Worm (Caenorhabditis elegans) whole organism, young adult: ENCODE measurements around the gene ZK616.5.

Source experiments
- F10E7.11 ChIP-seq: sonication (generic microtip); optimal IDR thresholded peaks from 2 replicates; lab custom pipeline; 2017; ENCODE audit warnings: mild to moderate bottlenecking, missing genetic modification characterization, moderate library complexity, missing compliant biosample characterization
- T26A5.8 ChIP-seq: sonication (generic microtip); optimal IDR thresholded peaks from 2 replicates; lab custom pipeline; 2016; ENCODE audit warnings: missing genetic modification characterization, missing compliant biosample characterization
- cebp-1 ChIP-seq, 2 experiments: fragments of 200-800 bp in 1 of 2; sonication (Bioruptor generic) in 1 of 2; sonication (generic microtip) in 1 of 2; IDR thresholded peaks in 1 of 2; optimal IDR thresholded peaks in 1 of 2; 2 replicates each; pipeline versions ENCODE4 v1.3.6 to Lab custom; 2017 to 2022; ENCODE audit warnings: missing compliant biosample characterization in 2 of 2, missing genetic modification characterization in 2 of 2, mild to moderate bottlenecking in 1 of 2, missing genetic modification reagents in 1 of 2, moderate library complexity in 1 of 2
- ekl-4 ChIP-seq: fragments of 200-800 bp; sonication (Bioruptor generic); IDR thresholded peaks from 2 replicates; pipeline ENCODE4 v1.3.6; 2022; ENCODE audit warnings: missing genetic modification reagents, missing genetic modification characterization, missing compliant biosample characterization
- fkh-3 ChIP-seq: sonication (generic microtip); optimal IDR thresholded peaks from 2 replicates; lab custom pipeline; 2016; ENCODE audit warnings: mild to moderate bottlenecking, missing genetic modification characterization, missing compliant biosample characterization
- lag-1 ChIP-seq: fragments of 200-800 bp; sonication (Bioruptor generic); IDR thresholded peaks from 2 replicates; pipeline ENCODE4 v1.3.6; 2022; ENCODE audit warnings: missing genetic modification reagents, missing genetic modification characterization, missing compliant biosample characterization
- nfya-2 ChIP-seq: fragments of 200-800 bp; sonication (Bioruptor generic); IDR thresholded peaks from 2 replicates; pipeline ENCODE4 v1.3.6; 2022; ENCODE audit warnings: missing genetic modification reagents, missing genetic modification characterization, missing compliant biosample characterization
- pha-4 ChIP-seq: fragments of 150-350 bp; sonication (generic microtip); optimal IDR thresholded peaks from 2 replicates; lab custom pipeline; 2014; ENCODE audit warnings: missing biosample characterization, missing genetic modification reagents, missing genetic modification characterization
- tbp1 ChIP-seq: fragments of 200-800 bp; sonication (Bioruptor generic); optimal IDR thresholded peaks from 2 replicates; lab custom pipeline; 2018; ENCODE audit warnings: mild to moderate bottlenecking, missing genetic modification characterization, missing compliant biosample characterization

- TF ChIP-seq fkh-3 (tag; lab: Kevin White, UChicago) (no peak), ekl-4 (GFP tag; lab: Robert Waterston, UW) (0 out of 2 replicates have a peak, but pooled peaks have one; percentile 48), nfya-2 (GFP tag; lab: Robert Waterston, UW) (no peak), F10E7.11 (tag; lab: Kevin White, UChicago) (no peak), T26A5.8 (tag; lab: Kevin White, UChicago) (no peak), pha-4 (tag; lab: Kevin White, UChicago) (no peak), tbp1 (peak; percentile 8), lag-1 (GFP tag; lab: Robert Waterston, UW) (no peak), cebp-1 (GFP tag; IDR thresholded peaks at IDR 0.05; lab: Robert Waterston, UW) (no peak), cebp-1 (tag; optimal IDR thresholded peaks at IDR 0.05; lab: Kevin White, UChicago) (peak; percentile 49)
Observed at ce11 chrIV:5368860-5369259, 22.9 kb upstream of the ZK616.5 start.
